Worm (Caenorhabditis elegans): ENCODE measurements around the gene fib-1.

ce11 chrV:14992627-14993117 is 9.4 kb downstream of the fib-1 start, which contains the start of gene T01C3.3:
- TF ChIP-seq unc-39 (tag; optimal IDR thresholded peaks at IDR 0.05), result no peak
- no peak for TF ChIP-seq nhr-77 (tag; optimal IDR thresholded peaks at IDR 0.05)
- TF ChIP-seq ztf-11 (tag; optimal IDR thresholded peaks at IDR 0.05), result no peak
- no peak for TF ChIP-seq ama-1 (optimal IDR thresholded peaks at IDR 0.05)
- no peak for TF ChIP-seq dmd-6 (GFP tag; IDR thresholded peaks at IDR 0.05)
- no peak for TF ChIP-seq ZK546.5 (tag; optimal IDR thresholded peaks at IDR 0.05)
- TF ChIP-seq lin-13 (GFP tag; optimal IDR thresholded peaks at IDR 0.05), result no peak
- no peak for TF ChIP-seq snpc-4 (tag; optimal IDR thresholded peaks at IDR 0.05)
- TF ChIP-seq T26A8.4 (GFP tag; IDR thresholded peaks at IDR 0.05), result no peak
- TF ChIP-seq F44E2.7 (GFP tag; IDR thresholded peaks at IDR 0.05), result no peak
- TF ChIP-seq zag-1 (tag; optimal IDR thresholded peaks at IDR 0.05), result no peak
- no peak for TF ChIP-seq jun-1 (tag; optimal IDR thresholded peaks at IDR 0.05)
